Worm (Caenorhabditis elegans) whole organism, mixed stage, embryonic: ENCODE data around the gene hda-2.

Source experiments
- elt-1 ChIP-seq: sonication (generic microtip); optimal IDR thresholded peaks from 2 replicates; lab custom pipeline; 2017; ENCODE audit warnings: missing genetic modification characterization, mild to moderate bottlenecking, missing compliant biosample characterization, antibody characterized with exemption, moderate library complexity, borderline replicate concordance; ENCODE audit not compliant: insufficient read depth
- lin-32 ChIP-seq: fragments of 200-800 bp; sonication (Bioruptor generic); optimal IDR thresholded peaks from 2 replicates; lab custom pipeline; 2018; ENCODE audit warnings: mild to moderate bottlenecking, missing genetic modification characterization, missing compliant biosample characterization
- pha-4 ChIP-seq: fragments of 150-350 bp; optimal IDR thresholded peaks from 2 replicates; lab custom pipeline; 2018; ENCODE audit warnings: missing biosample characterization, missing genetic modification reagents, missing genetic modification characterization
- snpc-4 ChIP-seq: fragments of 150-350 bp; optimal IDR thresholded peaks from 2 replicates; lab custom pipeline; 2014; ENCODE audit warnings: missing biosample characterization, missing genetic modification characterization
- unc-120 ChIP-seq: sonication (generic microtip); optimal IDR thresholded peaks from 2 replicates; lab custom pipeline; 2017; ENCODE audit warnings: missing genetic modification characterization, missing compliant biosample characterization; ENCODE audit not compliant: poor library complexity, severe bottlenecking

DNA sequence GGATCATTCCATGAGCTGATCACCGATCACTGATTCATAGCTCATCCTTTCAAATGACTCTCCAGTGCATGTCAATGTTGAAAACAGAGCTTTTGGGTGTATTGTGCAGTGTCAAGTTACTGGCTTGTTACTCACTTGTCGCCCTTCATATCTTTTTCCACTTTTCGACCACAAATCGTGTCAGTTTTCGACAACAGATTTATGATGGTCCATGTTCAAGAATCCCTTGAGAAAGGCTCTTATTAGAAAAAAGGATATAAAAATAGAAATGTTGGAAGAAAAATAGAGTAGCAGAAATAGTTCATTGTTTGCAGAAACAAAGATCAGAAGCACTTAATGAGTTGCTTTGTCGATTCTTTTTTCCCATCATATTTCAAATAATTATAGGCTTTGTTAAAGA is 38.9 kb downstream of the hda-2 start:
- no peak for TF ChIP-seq pha-4 (tag; lab: Kevin White, UChicago)
- no peak for TF ChIP-seq snpc-4 (tag; lab: Kevin White, UChicago)
- TF ChIP-seq lin-32: no peak
- no peak for TF ChIP-seq elt-1 (tag; lab: Kevin White, UChicago)
- TF ChIP-seq unc-120 (tag; lab: Kevin White, UChicago): no peak
